Fruit fly (Drosophila melanogaster): ENCODE data around the gene Tie.

DNA sequence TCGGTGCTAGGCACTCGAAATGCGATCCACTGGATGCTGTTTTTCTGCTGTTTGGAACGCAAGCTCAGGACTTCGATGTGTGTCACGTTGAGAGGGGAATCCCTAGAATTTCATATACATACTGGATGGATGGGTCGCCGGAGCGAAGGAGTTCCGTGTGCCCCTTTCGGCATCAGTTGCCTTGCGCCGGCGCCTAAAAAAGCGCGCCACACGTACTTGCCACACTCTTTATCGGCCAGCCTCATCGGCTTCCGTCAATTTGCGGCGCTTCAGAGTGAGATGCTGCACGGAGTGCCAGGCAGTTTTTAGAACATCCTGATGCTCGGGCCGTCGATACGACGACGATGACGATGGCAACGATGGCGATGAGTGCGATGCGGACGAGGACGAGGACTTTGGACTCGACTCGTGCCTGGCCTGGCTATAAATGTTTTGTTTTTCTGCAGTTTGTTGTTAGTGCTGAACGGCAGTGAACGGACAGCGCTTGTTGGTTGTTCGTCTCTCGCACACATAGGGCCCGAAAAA lies 24.9 kb upstream of the Tie start:
- TF ChIP-seq CG14860 (GFP tag; IDR thresholded peaks at IDR 0.05; ENCODE audit: partially characterized antibody) (no peak), CG2712 (tag; optimal IDR thresholded peaks at IDR 0.05) (no peak), Aef1 (GFP tag; IDR thresholded peaks at IDR 0.05) (no peak)

Data from whole organism, embryonic.